Worm (Caenorhabditis elegans) whole organism, early embryonic: Measurements from ENCODE around the gene tbc-3.

Experiments
- B0310.2 ChIP-seq: sonication (generic microtip); optimal IDR thresholded peaks from 2 replicates; lab custom pipeline; 2016; ENCODE audit warnings: mild to moderate bottlenecking, missing genetic modification characterization, missing compliant biosample characterization
- F13C5.2 ChIP-seq: sonication (generic microtip); optimal IDR thresholded peaks from 2 replicates; lab custom pipeline; 2017; ENCODE audit warnings: mild to moderate bottlenecking, missing genetic modification characterization, inconsistent platforms, missing compliant biosample characterization
- aly-1 ChIP-seq: sonication (generic microtip); optimal IDR thresholded peaks from 2 replicates; lab custom pipeline; 2016; ENCODE audit warnings: missing genetic modification characterization, missing compliant biosample characterization
- ama-1 ChIP-seq: fragments of 150-350 bp; optimal IDR thresholded peaks from 2 replicates; lab custom pipeline; 2014
- ceh-13 ChIP-seq: fragments of 200-800 bp; sonication (Bioruptor generic); optimal IDR thresholded peaks from 2 replicates; lab custom pipeline; 2018; ENCODE audit warnings: mild to moderate bottlenecking, missing genetic modification characterization, missing compliant biosample characterization
- ceh-36 ChIP-seq: sonication (generic microtip); optimal IDR thresholded peaks from 2 replicates; lab custom pipeline; 2016; ENCODE audit warnings: missing genetic modification characterization, inconsistent platforms, missing compliant biosample characterization
- ets-7 ChIP-seq: sonication (generic microtip); optimal IDR thresholded peaks from 2 replicates; lab custom pipeline; 2016; ENCODE audit warnings: missing genotype, missing genetic modification characterization, missing compliant biosample characterization
- flt-1 ChIP-seq: fragments of 200-800 bp; sonication (Bioruptor generic); IDR thresholded peaks from 2 replicates; pipeline ENCODE4 v1.3.6; 2022; ENCODE audit warnings: missing genetic modification characterization, missing compliant biosample characterization
- hmbx-1 ChIP-seq: sonication (generic microtip); optimal IDR thresholded peaks from 2 replicates; lab custom pipeline; 2016; ENCODE audit warnings: mild to moderate bottlenecking, missing genetic modification characterization, missing compliant biosample characterization
- hmg-4 ChIP-seq: fragments of 200-800 bp; sonication (Bioruptor generic); optimal IDR thresholded peaks from 2 replicates; lab custom pipeline; 2018; ENCODE audit warnings: mild to moderate bottlenecking, missing genetic modification characterization, missing compliant biosample characterization
- hnd-1 ChIP-seq: sonication (generic microtip); optimal IDR thresholded peaks from 2 replicates; lab custom pipeline; 2016; ENCODE audit warnings: missing genetic modification characterization, missing compliant biosample characterization
- pes-1 ChIP-seq: fragments of 200-800 bp; sonication (Bioruptor generic); IDR thresholded peaks from 2 replicates; pipeline ENCODE4 v1.3.6; 2022; ENCODE audit warnings: missing genetic modification reagents, missing genetic modification characterization, missing compliant biosample characterization
- scrt-1 ChIP-seq: fragments of 200-800 bp; sonication (Bioruptor generic); IDR thresholded peaks from 2 replicates; pipeline ENCODE4 v1.3.6; 2022; ENCODE audit warnings: missing genetic modification characterization, missing compliant biosample characterization
- sea-1 ChIP-seq: fragments of 200-800 bp; sonication (Bioruptor generic); conservative IDR thresholded peaks from 2 replicates; pipeline ENCODE4 v1.3.6; 2022; ENCODE audit warnings: missing genetic modification characterization, missing compliant biosample characterization
- tbx-11 ChIP-seq: fragments of 200-800 bp; sonication (Bioruptor generic); IDR thresholded peaks from 2 replicates; pipeline ENCODE4 v1.3.6; 2022; ENCODE audit warnings: missing genetic modification characterization, missing compliant biosample characterization
- tbx-37 ChIP-seq: fragments of 200-800 bp; sonication (Bioruptor generic); conservative IDR thresholded peaks from 2 replicates; pipeline ENCODE4 v1.3.6; 2022; ENCODE audit warnings: missing genetic modification reagents, missing genetic modification characterization, missing compliant biosample characterization
- tra-4 ChIP-seq: sonication (generic microtip); optimal IDR thresholded peaks from 2 replicates; lab custom pipeline; 2017; ENCODE audit warnings: missing genetic modification characterization, missing compliant biosample characterization

The tbc-3 gene

ce11 chrIV:9915128-9915527, 16.3 kb downstream of the tbc-3 start:
- TF ChIP-seq B0310.2 (tag; lab: Kevin White, UChicago) = no peak

- no peak for TF ChIP-seq pes-1 (GFP tag; lab: Robert Waterston, UW)
- no peak for TF ChIP-seq ama-1 (lab: Kevin White, UChicago)
- TF ChIP-seq hmbx-1 (tag; lab: Kevin White, UChicago) = no peak
- no peak for TF ChIP-seq sea-1 (GFP tag; lab: Robert Waterston, UW)
- no peak for TF ChIP-seq ceh-13 (GFP tag; lab: Kevin White, UChicago)
- TF ChIP-seq scrt-1 (GFP tag; lab: Robert Waterston, UW) = no peak
- TF ChIP-seq tbx-11 (GFP tag; lab: Robert Waterston, UW) = no peak
- no peak for TF ChIP-seq ceh-36
- TF ChIP-seq tra-4 (tag; lab: Kevin White, UChicago) = no peak
- no peak for TF ChIP-seq tbx-37
- no peak for TF ChIP-seq flt-1 (GFP tag; lab: Robert Waterston, UW)
- TF ChIP-seq hnd-1 (tag; lab: Kevin White, UChicago) = no peak
- TF ChIP-seq F13C5.2 (tag; lab: Kevin White, UChicago) = no peak
- TF ChIP-seq B0310.2 (tag; lab: Kevin White, UChicago) = no peak
- TF ChIP-seq ets-7 (tag; lab: Kevin White, UChicago) = no peak
- no peak for TF ChIP-seq aly-1 (tag; lab: Kevin White, UChicago)
- TF ChIP-seq hmg-4 = no peak
Observed at ce11 chrIV:9916224-9916623, 17.4 kb downstream of the tbc-3 start, which contains the start of gene bed-3. Gene bed-3, plus strand, starts transcription at chrIV:9916524.

- TF ChIP-seq hmbx-1 (tag; lab: Kevin White, UChicago) = no peak
Observed at ce11 chrIV:9918021-9918420, 19.2 kb downstream of the tbc-3 start.

ce11 chrIV:9920426-9920825, 21.6 kb downstream of the tbc-3 start:
- no peak for TF ChIP-seq aly-1 (tag; lab: Kevin White, UChicago)
- no peak for TF ChIP-seq ceh-13 (GFP tag; lab: Kevin White, UChicago)
- no peak for TF ChIP-seq sea-1 (GFP tag; lab: Robert Waterston, UW)
- TF ChIP-seq B0310.2 (tag; lab: Kevin White, UChicago) = no peak
- TF ChIP-seq ama-1 (lab: Kevin White, UChicago) = no peak
- no peak for TF ChIP-seq hmbx-1 (tag; lab: Kevin White, UChicago)
- TF ChIP-seq tra-4 (tag; lab: Kevin White, UChicago) = no peak
- TF ChIP-seq tbx-11 (GFP tag; lab: Robert Waterston, UW) = no peak
- no peak for TF ChIP-seq pes-1 (GFP tag; lab: Robert Waterston, UW)
- no peak for TF ChIP-seq hmg-4
- TF ChIP-seq ceh-36 = no peak
- TF ChIP-seq scrt-1 (GFP tag; lab: Robert Waterston, UW) = no peak
- no peak for TF ChIP-seq tbx-37
- TF ChIP-seq flt-1 (GFP tag; lab: Robert Waterston, UW) = no peak
- no peak for TF ChIP-seq F13C5.2 (tag; lab: Kevin White, UChicago)
- TF ChIP-seq ets-7 (tag; lab: Kevin White, UChicago) = no peak
- TF ChIP-seq hnd-1 (tag; lab: Kevin White, UChicago) = no peak

- TF ChIP-seq tbx-37 = no peak
- TF ChIP-seq F13C5.2 (tag; lab: Kevin White, UChicago) = no peak
- no peak for TF ChIP-seq ceh-36
- no peak for TF ChIP-seq pes-1 (GFP tag; lab: Robert Waterston, UW)
- no peak for TF ChIP-seq ceh-13 (GFP tag; lab: Kevin White, UChicago)
- no peak for TF ChIP-seq scrt-1 (GFP tag; lab: Robert Waterston, UW)
- no peak for TF ChIP-seq hmbx-1 (tag; lab: Kevin White, UChicago)
- no peak for TF ChIP-seq flt-1 (GFP tag; lab: Robert Waterston, UW)
- TF ChIP-seq hmg-4 = no peak
- no peak for TF ChIP-seq sea-1 (GFP tag; lab: Robert Waterston, UW)
- no peak for TF ChIP-seq tra-4 (tag; lab: Kevin White, UChicago)
- TF ChIP-seq ama-1 (lab: Kevin White, UChicago) = no peak
- TF ChIP-seq aly-1 (tag; lab: Kevin White, UChicago) = no peak
Observed at ce11 chrIV:9924419-9924818, 25.6 kb downstream of the tbc-3 start.

ce11 chrIV:9928180-9928896, 29.5 kb downstream of the tbc-3 start, which contains the start of gene dur-1:
Gene dur-1, minus strand, starts transcription at chrIV:9928230.
- TF ChIP-seq flt-1 (GFP tag; lab: Robert Waterston, UW) = no peak

ce11 chrIV:9932055-9932454, 33.2 kb downstream of the tbc-3 start, which contains the start of the genes trmt-10A and F25H8.2:
Gene trmt-10A, minus strand, starts transcription at chrIV:9932213.
Gene F25H8.2, plus strand, starts transcription at chrIV:9932235.
- TF ChIP-seq hmbx-1 (tag; lab: Kevin White, UChicago) = no peak
- no peak for TF ChIP-seq ama-1 (lab: Kevin White, UChicago)
- TF ChIP-seq pes-1 (GFP tag; lab: Robert Waterston, UW) = no peak
- TF ChIP-seq ceh-13 (GFP tag; lab: Kevin White, UChicago) = no peak
- TF ChIP-seq F13C5.2 (tag; lab: Kevin White, UChicago) = no peak
- TF ChIP-seq tbx-37 = no peak
- TF ChIP-seq ets-7 (tag; lab: Kevin White, UChicago) = no peak
- TF ChIP-seq B0310.2 (tag; lab: Kevin White, UChicago) = no peak
- no peak for TF ChIP-seq tbx-11 (GFP tag; lab: Robert Waterston, UW)
- TF ChIP-seq flt-1 (GFP tag; lab: Robert Waterston, UW) = no peak
- no peak for TF ChIP-seq ceh-36
- no peak for TF ChIP-seq hmg-4
- TF ChIP-seq tra-4 (tag; lab: Kevin White, UChicago) = no peak
- no peak for TF ChIP-seq scrt-1 (GFP tag; lab: Robert Waterston, UW)
- no peak for TF ChIP-seq sea-1 (GFP tag; lab: Robert Waterston, UW)
